Worm (Caenorhabditis elegans) whole organism, L3 larva: ENCODE data around the gene srv-3.

Source experiments
- mdl-1 ChIP-seq: fragments of 150-350 bp; optimal IDR thresholded peaks from 2 replicates; lab custom pipeline; 2014; ENCODE audit warnings: missing biosample characterization, missing genetic modification characterization
- nhr-237 ChIP-seq: fragments of 150-350 bp; optimal IDR thresholded peaks from 2 replicates; lab custom pipeline; 2014; ENCODE audit warnings: missing biosample characterization, missing genetic modification characterization
- unc-39 ChIP-seq: sonication (generic microtip); optimal IDR thresholded peaks from 4 replicates; lab custom pipeline; 2017; ENCODE audit warnings: missing biosample characterization, missing genetic modification characterization

- no peak for TF ChIP-seq unc-39 (tag; lab: Kevin White, UChicago)
- no peak for TF ChIP-seq nhr-237 (tag; lab: Kevin White, UChicago)
- no peak for TF ChIP-seq mdl-1 (tag; lab: Kevin White, UChicago)
Observed at ce11 chrV:19743794-19744193, 35.0 kb upstream of the srv-3 start.
